Worm (Caenorhabditis elegans): ENCODE results near the gene F52H3.11.

The F52H3.11 gene

DNA sequence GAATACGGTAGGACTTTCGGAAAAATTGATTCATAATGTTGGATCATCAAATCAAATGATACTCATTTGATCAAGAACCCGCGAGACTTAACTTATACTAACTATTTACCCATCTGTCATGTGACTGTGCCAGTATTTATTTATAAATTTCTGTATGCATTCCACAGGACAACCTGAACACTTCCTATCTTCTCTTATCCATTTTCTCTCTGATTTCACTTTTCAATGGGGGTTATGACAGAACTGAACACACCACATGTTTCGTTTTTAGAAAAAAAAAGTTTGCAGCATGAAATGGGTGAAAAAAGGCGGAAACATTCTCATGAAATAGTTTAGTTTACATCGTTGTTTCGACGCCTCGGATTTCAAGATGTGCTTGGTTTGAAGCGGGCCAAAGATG is 27.4 kb downstream of the F52H3.11 start:
- TF ChIP-seq nhr-28 (tag; optimal IDR thresholded peaks at IDR 0.05) (no peak), ceh-43 (GFP tag; optimal IDR thresholded peaks at IDR 0.05) (no peak), M03D4.4 (tag; optimal IDR thresholded peaks at IDR 0.05) (no peak), sptf-1 (tag; optimal IDR thresholded peaks at IDR 0.05) (no peak), ceh-39 (tag; optimal IDR thresholded peaks at IDR 0.05) (no peak), sem-2 (GFP tag; optimal IDR thresholded peaks at IDR 0.05) (no peak), nhr-237 (tag; optimal IDR thresholded peaks at IDR 0.05) (no peak), mab-5 (tag; optimal IDR thresholded peaks at IDR 0.05) (no peak), drap-1 (GFP tag; optimal IDR thresholded peaks at IDR 0.05) (no peak)

DNA sequence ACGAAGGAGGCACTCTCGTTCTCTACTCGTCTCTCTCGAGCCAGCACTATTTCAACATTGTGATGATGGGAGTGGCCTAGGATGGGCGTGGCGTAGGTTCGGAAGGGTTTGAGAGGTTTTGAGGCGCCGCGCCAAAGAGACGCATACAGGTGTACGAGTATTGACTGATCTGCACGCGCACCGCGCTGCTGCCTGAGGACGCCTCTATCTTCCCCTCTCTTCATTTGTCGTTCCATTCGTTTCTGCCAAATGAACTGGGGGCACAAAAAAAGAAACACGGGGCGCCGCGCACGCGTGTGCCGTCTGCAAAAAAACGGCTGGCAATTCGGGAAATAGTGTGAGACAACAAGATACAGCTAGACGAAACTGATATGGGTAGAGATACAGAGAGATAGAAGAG is 28.9 kb downstream of the F52H3.11 start, which contains the start of gene lec-2:
lec-2 (minus strand) TSS at position 171 of the 400 bp plus-strand sequence.
- TF ChIP-seq nhr-76 (tag; optimal IDR thresholded peaks at IDR 0.05) = no peak
- no peak for TF ChIP-seq ces-1 (GFP tag; optimal IDR thresholded peaks at IDR 0.05)
- no peak for TF ChIP-seq snpc-4 (tag; optimal IDR thresholded peaks at IDR 0.05)
- no peak for TF ChIP-seq unc-120 (tag; optimal IDR thresholded peaks at IDR 0.05; ENCODE audit: poor library complexity, severe bottlenecking)
- no peak for TF ChIP-seq unc-62 (GFP tag; optimal IDR thresholded peaks at IDR 0.05)

DNA sequence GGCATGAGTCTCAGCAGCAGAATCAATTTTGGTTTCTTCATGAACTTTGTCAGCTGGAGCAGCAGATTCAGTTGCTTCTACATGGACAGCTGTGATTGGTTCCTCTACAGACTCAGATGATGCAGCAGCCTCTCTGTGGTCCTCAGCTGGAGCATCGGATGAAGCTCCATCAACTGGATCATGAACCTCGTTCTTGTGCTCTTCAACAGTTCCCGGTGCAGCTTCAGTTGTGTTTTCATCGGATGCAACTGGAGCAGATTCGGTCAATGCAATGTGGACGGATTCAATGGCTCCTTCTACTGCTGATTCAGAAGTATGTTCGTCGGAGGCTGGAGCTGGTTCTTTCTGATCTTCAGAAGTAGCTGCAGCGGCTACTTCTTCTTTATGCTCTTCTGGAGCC is 30.6 kb downstream of the F52H3.11 start:
- TF ChIP-seq lin-13 (tag; optimal IDR thresholded peaks at IDR 0.05) (no peak), unc-120 (tag; optimal IDR thresholded peaks at IDR 0.05; ENCODE audit: poor library complexity, severe bottlenecking) (no peak), mep-1 (tag; optimal IDR thresholded peaks at IDR 0.05) (no peak), nhr-28 (tag; optimal IDR thresholded peaks at IDR 0.05) (no peak), sem-2 (GFP tag; optimal IDR thresholded peaks at IDR 0.05) (no peak), snpc-4 (tag; optimal IDR thresholded peaks at IDR 0.05) (no peak), ceh-43 (GFP tag; optimal IDR thresholded peaks at IDR 0.05) (no peak), sptf-1 (tag; optimal IDR thresholded peaks at IDR 0.05) (no peak), mab-5 (tag; optimal IDR thresholded peaks at IDR 0.05) (no peak), nhr-12 (tag; optimal IDR thresholded peaks at IDR 0.05) (no peak), mls-2 (tag; optimal IDR thresholded peaks at IDR 0.05) (no peak), cnd-1 (tag; optimal IDR thresholded peaks at IDR 0.05) (no peak), nhr-76 (tag; optimal IDR thresholded peaks at IDR 0.05) (no peak)

DNA sequence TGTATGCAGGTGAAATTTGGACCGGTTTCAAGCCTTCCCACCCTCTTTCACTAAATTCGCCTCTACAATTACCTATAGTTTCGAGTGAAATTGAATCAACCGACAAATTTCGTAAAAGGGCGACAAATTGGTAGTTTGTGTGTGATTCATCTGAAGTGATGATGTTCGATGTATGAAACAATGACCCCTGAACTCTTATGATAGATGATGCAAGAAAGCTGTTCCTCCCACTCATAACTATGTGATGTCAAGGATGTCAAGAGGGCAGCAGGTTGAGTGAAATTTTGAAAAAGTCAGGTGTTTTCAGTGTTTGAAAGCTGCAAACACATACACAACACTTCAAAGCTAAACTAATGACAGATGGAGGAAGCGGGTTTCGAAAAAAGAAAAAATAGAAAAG is 32.5 kb downstream of the F52H3.11 start:
- no peak for TF ChIP-seq nhr-12 (tag; optimal IDR thresholded peaks at IDR 0.05)
- no peak for TF ChIP-seq nhr-76 (tag; optimal IDR thresholded peaks at IDR 0.05)
- TF ChIP-seq nhr-2 (tag; optimal IDR thresholded peaks at IDR 0.05) = no peak
- no peak for TF ChIP-seq nhr-237 (tag; optimal IDR thresholded peaks at IDR 0.05)
- TF ChIP-seq nhr-28 (tag; optimal IDR thresholded peaks at IDR 0.05) = no peak
- TF ChIP-seq elt-3 (tag; optimal IDR thresholded peaks at IDR 0.05) = no peak
- no peak for TF ChIP-seq flh-1 (GFP tag; optimal IDR thresholded peaks at IDR 0.05)
- TF ChIP-seq lin-32 (GFP tag; optimal IDR thresholded peaks at IDR 0.05) = no peak
- TF ChIP-seq ceh-83 (GFP tag; optimal IDR thresholded peaks at IDR 0.05) = no peak
- no peak for TF ChIP-seq zip-8 (tag; optimal IDR thresholded peaks at IDR 0.05)
- no peak for TF ChIP-seq blmp-1 (tag; optimal IDR thresholded peaks at IDR 0.05)
- TF ChIP-seq sem-2 (GFP tag; optimal IDR thresholded peaks at IDR 0.05) = no peak
- no peak for TF ChIP-seq M03D4.4 (tag; optimal IDR thresholded peaks at IDR 0.05)
- no peak for TF ChIP-seq mep-1 (tag; optimal IDR thresholded peaks at IDR 0.05)
- no peak for TF ChIP-seq mab-5 (tag; optimal IDR thresholded peaks at IDR 0.05)
- no peak for TF ChIP-seq unc-120 (tag; optimal IDR thresholded peaks at IDR 0.05; ENCODE audit: poor library complexity, severe bottlenecking)
- no peak for TF ChIP-seq unc-62 (GFP tag; optimal IDR thresholded peaks at IDR 0.05)
- TF ChIP-seq mls-2 (tag; optimal IDR thresholded peaks at IDR 0.05) = no peak
- no peak for TF ChIP-seq ces-1 (GFP tag; optimal IDR thresholded peaks at IDR 0.05)

DNA sequence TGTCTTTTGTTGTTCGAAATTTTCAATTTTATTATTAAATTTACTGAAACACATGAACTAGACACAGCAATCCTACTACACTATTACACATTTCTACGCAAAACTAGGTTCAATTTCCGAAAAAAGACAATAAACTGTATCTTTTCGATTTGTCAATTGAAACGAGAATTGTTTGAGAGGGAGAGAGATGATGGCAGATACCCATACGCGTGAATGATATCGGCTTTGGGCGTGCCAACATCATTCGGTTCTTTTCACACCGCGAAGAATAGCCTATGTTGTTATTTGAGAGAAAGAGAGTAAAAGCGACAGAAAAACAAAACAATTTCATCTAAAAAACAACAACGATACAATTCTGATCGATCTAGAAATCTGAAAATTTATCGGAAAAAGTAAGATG is 33.2 kb downstream of the F52H3.11 start:
- TF ChIP-seq ceh-43 (GFP tag; optimal IDR thresholded peaks at IDR 0.05) = no peak
- TF ChIP-seq nhr-237 (tag; optimal IDR thresholded peaks at IDR 0.05) = no peak
- TF ChIP-seq lin-32 (GFP tag; optimal IDR thresholded peaks at IDR 0.05) = no peak
- TF ChIP-seq mep-1 (tag; optimal IDR thresholded peaks at IDR 0.05) = no peak
- TF ChIP-seq blmp-1 (tag; optimal IDR thresholded peaks at IDR 0.05) = no peak
- TF ChIP-seq elt-1 (tag; optimal IDR thresholded peaks at IDR 0.05; ENCODE audit: borderline replicate concordance, insufficient read depth) = no peak
- no peak for TF ChIP-seq drap-1 (GFP tag; optimal IDR thresholded peaks at IDR 0.05)
- no peak for TF ChIP-seq ham-2 (GFP tag; optimal IDR thresholded peaks at IDR 0.05)
- TF ChIP-seq nhr-2 (tag; optimal IDR thresholded peaks at IDR 0.05) = no peak
- TF ChIP-seq hlh-1 (tag; optimal IDR thresholded peaks at IDR 0.05) = no peak
- TF ChIP-seq zip-8 (tag; optimal IDR thresholded peaks at IDR 0.05) = no peak
- no peak for TF ChIP-seq nhr-12 (tag; optimal IDR thresholded peaks at IDR 0.05)
- no peak for TF ChIP-seq ztf-11 (tag; optimal IDR thresholded peaks at IDR 0.05)
- TF ChIP-seq snpc-4 (tag; optimal IDR thresholded peaks at IDR 0.05) = no peak
- no peak for TF ChIP-seq mab-5 (tag; optimal IDR thresholded peaks at IDR 0.05)
- no peak for TF ChIP-seq unc-62 (GFP tag; optimal IDR thresholded peaks at IDR 0.05)
- TF ChIP-seq ces-1 (GFP tag; optimal IDR thresholded peaks at IDR 0.05) = no peak
- TF ChIP-seq nhr-28 (tag; optimal IDR thresholded peaks at IDR 0.05) = no peak
